Fruit fly (Drosophila melanogaster) whole organism, adult: ENCODE measurements around the gene CG4053.

Source experiments
- CG11617 ChIP-seq: fragments of 200-800 bp; sonication (Bioruptor generic); optimal IDR thresholded peaks from 2 replicates; lab custom pipeline; 2017; ENCODE audit warnings: mild to moderate bottlenecking, missing biosample characterization, missing genetic modification reagents, missing genetic modification characterization
- CG12768 ChIP-seq: fragments of 200-800 bp; sonication (Bioruptor generic); optimal IDR thresholded peaks from 2 replicates; lab custom pipeline; 2017; ENCODE audit warnings: missing biosample characterization, missing genetic modification characterization, mild to moderate bottlenecking, moderate library complexity, missing genetic modification reagents
- CG14711 ChIP-seq: fragments of 200-800 bp; sonication (Bioruptor generic); optimal IDR thresholded peaks from 2 replicates; lab custom pipeline; 2018; ENCODE audit warnings: missing biosample characterization, mild to moderate bottlenecking, missing genetic modification characterization, moderate library complexity
- CG1620 ChIP-seq: fragments of 200-800 bp; sonication (Bioruptor generic); optimal IDR thresholded peaks from 2 replicates; lab custom pipeline; 2016; ENCODE audit warnings: missing biosample characterization, missing genetic modification characterization
- CG33017 ChIP-seq: fragments of 200-800 bp; sonication (Bioruptor generic); optimal IDR thresholded peaks from 2 replicates; lab custom pipeline; 2018; ENCODE audit warnings: missing biosample characterization, mild to moderate bottlenecking, missing genetic modification characterization, moderate library complexity
- CG5204 ChIP-seq: fragments of 200-800 bp; sonication (Bioruptor generic); optimal IDR thresholded peaks from 2 replicates; lab custom pipeline; 2016; ENCODE audit warnings: missing biosample characterization, missing genetic modification characterization
- CG7045 ChIP-seq: fragments of 200-800 bp; sonication (Bioruptor generic); optimal IDR thresholded peaks from 2 replicates; lab custom pipeline; 2017; ENCODE audit warnings: missing biosample characterization, mild to moderate bottlenecking, missing genetic modification characterization
- CG7101 ChIP-seq: fragments of 200-800 bp; sonication (Bioruptor generic); optimal IDR thresholded peaks from 2 replicates; lab custom pipeline; 2018; ENCODE audit warnings: missing biosample characterization, mild to moderate bottlenecking, missing genetic modification characterization, moderate library complexity
- Clk ChIP-seq: fragments of 200-800 bp; sonication (Bioruptor generic); optimal IDR thresholded peaks from 2 replicates; lab custom pipeline; 2017; ENCODE audit warnings: missing biosample characterization, missing genetic modification characterization
- Crg-1 ChIP-seq: fragments of 200-800 bp; sonication (Bioruptor generic); optimal IDR thresholded peaks from 2 replicates; lab custom pipeline; 2016; ENCODE audit warnings: missing biosample characterization, missing genetic modification characterization
- Hr96 ChIP-seq: fragments of 200-800 bp; sonication (Bioruptor generic); optimal IDR thresholded peaks from 2 replicates; lab custom pipeline; 2016; ENCODE audit warnings: missing biosample characterization, missing genetic modification characterization
- Mnt ChIP-seq: fragments of 200-800 bp; sonication (Bioruptor generic); optimal IDR thresholded peaks from 2 replicates; lab custom pipeline; 2016; ENCODE audit warnings: missing biosample characterization, mild to moderate bottlenecking, missing genetic modification characterization
- bab1 ChIP-seq: fragments of 200-800 bp; sonication (Bioruptor generic); optimal IDR thresholded peaks from 3 replicates; lab custom pipeline; 2019; ENCODE audit warnings: missing biosample characterization, mild to moderate bottlenecking, missing genetic modification characterization, moderate library complexity
- cic ChIP-seq: fragments of 200-800 bp; sonication (Bioruptor generic); optimal IDR thresholded peaks from 2 replicates; lab custom pipeline; 2017; ENCODE audit warnings: missing biosample characterization, mild to moderate bottlenecking, missing genetic modification characterization, moderate library complexity
- cnc ChIP-seq, 2 experiments: fragments of >200 bp; optimal IDR thresholded peaks; 2 replicates each; lab custom pipeline; 2017
- kay ChIP-seq: fragments of 200-800 bp; sonication (Bioruptor generic); peaks from one replicate; lab custom pipeline; 2016; ENCODE audit warnings: missing biosample characterization, missing genetic modification characterization, borderline replicate concordance
- ovo ChIP-seq: fragments of 200-800 bp; sonication (Bioruptor generic); optimal IDR thresholded peaks from 2 replicates; lab custom pipeline; 2016; ENCODE audit warnings: missing biosample characterization, missing genetic modification characterization
- pad ChIP-seq: fragments of 200-800 bp; sonication (Bioruptor generic); optimal IDR thresholded peaks from 3 replicates; lab custom pipeline; 2017; ENCODE audit warnings: missing biosample characterization, missing genetic modification characterization, mild to moderate bottlenecking, moderate library complexity, missing genetic modification reagents
- tj ChIP-seq: fragments of 200-800 bp; sonication (Bioruptor generic); optimal IDR thresholded peaks from 3 replicates; lab custom pipeline; 2017; ENCODE audit warnings: missing biosample characterization, mild to moderate bottlenecking, missing genetic modification characterization, moderate library complexity
- toe ChIP-seq: fragments of 200-800 bp; sonication (Bioruptor generic); optimal IDR thresholded peaks from 2 replicates; lab custom pipeline; 2016; ENCODE audit warnings: missing biosample characterization, missing genetic modification characterization

The CG4053 gene

DNA sequence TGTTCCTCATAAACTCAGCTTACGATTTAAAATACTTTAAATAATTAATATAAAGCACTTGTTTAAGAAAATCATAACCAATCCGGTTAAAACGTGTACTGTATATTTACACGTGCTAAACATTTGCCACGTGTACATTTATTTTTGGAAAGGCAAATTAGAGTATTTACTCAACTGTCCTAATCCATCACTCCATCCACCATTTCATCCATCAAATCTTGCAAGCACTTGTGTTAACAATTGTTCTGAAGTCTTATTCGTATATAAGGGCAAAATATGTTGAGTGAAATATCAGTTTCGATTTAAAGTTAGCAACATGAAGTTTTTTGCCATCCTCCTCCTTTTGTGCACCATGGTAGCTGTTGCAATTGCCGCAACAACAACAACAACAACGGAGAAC lies 10.7 kb downstream of the CG4053 start, which contains the start of gene CG42779:
Gene CG42779, plus strand, starts transcription at position 301 of the 400 bp plus-strand sequence.
- TF ChIP-seq Crg-1 (GFP tag; lab: Kevin White, UChicago) (no peak), toe (GFP tag; lab: Kevin White, UChicago) (no peak), cic (GFP tag; lab: Kevin White, UChicago) (no peak), CG33017 (no peak)

DNA sequence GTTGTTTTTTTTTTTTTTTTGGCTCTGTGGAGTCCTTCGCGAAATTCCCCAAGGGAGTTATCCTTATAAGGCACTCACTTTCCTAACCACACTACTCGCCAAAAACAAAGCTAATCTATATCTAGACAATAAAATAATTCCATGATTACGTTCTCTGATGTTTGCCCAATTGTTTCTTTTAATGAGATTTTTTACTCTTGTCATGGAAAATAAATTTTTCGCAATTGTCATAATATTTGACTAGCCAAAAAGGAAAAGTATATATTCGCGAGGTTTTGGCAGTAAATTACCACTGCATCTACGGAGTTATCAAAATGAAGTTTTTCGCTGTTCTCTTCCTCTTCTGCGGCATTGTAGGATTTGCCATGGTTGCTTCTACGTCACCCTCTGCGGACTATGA lies 11.8 kb downstream of the CG4053 start, which contains the start of gene CG34278:
Gene CG34278, plus strand, starts transcription at position 301 of the 400 bp plus-strand sequence.
- no peak for TF ChIP-seq CG1620 (GFP tag; lab: Kevin White, UChicago)

dm6 chr3R:17118917-17119378 lies 13.1 kb downstream of the CG4053 start:
- no peak for TF ChIP-seq CG1620 (GFP tag; lab: Kevin White, UChicago)
- TF ChIP-seq bab1 (GFP tag; lab: Kevin White, UChicago) = peak; percentile 43
- TF ChIP-seq Mnt (GFP tag; lab: Kevin White, UChicago) = peak; percentile 7
- TF ChIP-seq cnc (optimal IDR thresholded peaks at IDR 0.05; lab: Kevin White, UChicago) = no peak
- no peak for TF ChIP-seq CG14711 (tag; lab: Kevin White, UChicago)
- no peak for TF ChIP-seq CG5204 (GFP tag; lab: Kevin White, UChicago)
- TF ChIP-seq Crg-1 (GFP tag; lab: Kevin White, UChicago) = no peak
- peak; percentile 6 for TF ChIP-seq CG12768 (GFP tag; lab: Kevin White, UChicago)
- peak; percentile 80 for TF ChIP-seq tj (GFP tag; lab: Kevin White, UChicago)
- peak; percentile 2 for TF ChIP-seq CG33017
- no peak for TF ChIP-seq CG11617 (GFP tag; lab: Kevin White, UChicago)
- TF ChIP-seq toe (GFP tag; lab: Kevin White, UChicago) = no peak
- TF ChIP-seq CG7101 (tag; lab: Kevin White, UChicago) = peak; percentile 3
- peak; percentile 11 for TF ChIP-seq cic (GFP tag; lab: Kevin White, UChicago)
- TF ChIP-seq ovo (GFP tag; lab: Kevin White, UChicago) = no peak

DNA sequence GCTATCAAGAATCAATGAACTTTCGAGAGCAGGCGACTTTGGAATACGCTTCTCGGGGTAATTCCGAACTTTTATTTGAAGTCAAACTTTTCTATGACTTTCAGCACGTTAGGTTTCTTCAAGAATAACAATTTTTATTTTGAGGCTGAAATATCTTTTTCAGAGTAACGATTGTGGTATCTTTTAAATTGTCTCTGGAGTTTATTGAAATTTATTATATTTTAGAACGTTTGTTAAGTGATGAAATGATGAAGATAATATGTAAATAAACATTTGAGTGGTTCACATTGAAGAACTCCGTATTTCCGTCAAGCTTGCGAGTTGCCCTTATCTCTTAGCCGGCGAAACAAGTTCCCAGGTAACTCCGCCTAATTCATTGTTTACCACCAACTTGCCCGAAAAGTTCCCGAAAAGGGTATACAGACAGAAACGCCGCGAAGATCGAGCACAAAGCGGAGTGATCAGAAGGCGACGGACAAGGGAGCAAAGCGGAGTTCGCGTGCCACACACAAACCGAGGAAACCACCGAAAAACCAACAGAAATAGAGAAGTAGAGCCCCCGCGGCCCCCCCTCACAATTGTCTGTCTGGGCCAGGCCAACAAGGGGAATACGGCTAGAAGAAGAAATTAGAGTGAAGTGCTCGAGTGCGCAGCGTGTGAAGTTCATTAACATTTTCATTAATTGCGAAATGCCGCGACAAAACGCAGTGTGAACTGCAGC lies 14.2 kb downstream of the CG4053 start:
- TF ChIP-seq ovo (GFP tag; lab: Kevin White, UChicago) (no peak), cic (GFP tag; lab: Kevin White, UChicago) (no peak), CG5204 (GFP tag; lab: Kevin White, UChicago) (no peak), CG1620 (GFP tag; lab: Kevin White, UChicago) (no peak), bab1 (GFP tag; lab: Kevin White, UChicago) (no peak), toe (GFP tag; lab: Kevin White, UChicago) (no peak), Mnt (GFP tag; lab: Kevin White, UChicago) (no peak), kay (GFP tag; lab: Kevin White, UChicago) (no peak), CG12768 (GFP tag; lab: Kevin White, UChicago) (no peak), CG7101 (tag; lab: Kevin White, UChicago) (no peak), CG11617 (GFP tag; lab: Kevin White, UChicago) (no peak), cnc (optimal IDR thresholded peaks at IDR 0.05; lab: Kevin White, UChicago) (no peak), pad (GFP tag; lab: Kevin White, UChicago) (no peak), Hr96 (no peak), tj (GFP tag; lab: Kevin White, UChicago) (no peak), CG33017 (no peak), CG7045 (GFP tag; lab: Kevin White, UChicago) (no peak)

dm6 chr3R:17116231-17116630 lies 15.8 kb downstream of the CG4053 start:
- peak; percentile 90 for TF ChIP-seq kay (GFP tag; lab: Kevin White, UChicago)
- TF ChIP-seq CG5204 (GFP tag; lab: Kevin White, UChicago) = no peak
- TF ChIP-seq CG14711 (tag; lab: Kevin White, UChicago) = peak; percentile 43
- peak; percentile 30 for TF ChIP-seq CG12768 (GFP tag; lab: Kevin White, UChicago)
- peak; percentile 19 for TF ChIP-seq CG7101 (tag; lab: Kevin White, UChicago)
- TF ChIP-seq ovo (GFP tag; lab: Kevin White, UChicago) = no peak

DNA sequence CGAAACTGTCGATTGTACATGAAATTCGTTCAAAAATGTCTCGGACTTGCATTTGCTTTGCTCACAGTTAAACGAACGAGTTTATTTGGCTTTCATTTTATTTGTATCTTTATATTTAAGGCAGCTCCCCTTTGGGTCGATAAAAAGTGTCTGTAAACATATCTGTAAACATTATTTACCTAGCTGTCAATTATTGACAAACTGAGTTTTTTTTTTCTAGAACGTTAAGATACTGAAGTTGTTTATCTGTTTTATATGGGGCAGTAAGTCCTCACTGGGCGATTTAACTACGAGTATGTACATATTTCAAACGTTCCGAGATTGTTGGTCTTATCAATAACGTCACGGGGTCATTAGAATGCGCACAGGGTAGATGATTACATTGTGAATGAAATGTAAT lies 16.3 kb downstream of the CG4053 start:
- TF ChIP-seq CG12768 (GFP tag; lab: Kevin White, UChicago) = no peak
- peak; percentile 17 for TF ChIP-seq CG11617 (GFP tag; lab: Kevin White, UChicago)
- no peak for TF ChIP-seq CG1620 (GFP tag; lab: Kevin White, UChicago)
- TF ChIP-seq cnc (optimal IDR thresholded peaks at IDR 0.05; lab: Kevin White, UChicago) = no peak
- TF ChIP-seq bab1 (GFP tag; lab: Kevin White, UChicago) = no peak
- TF ChIP-seq CG14711 (tag; lab: Kevin White, UChicago) = no peak
- no peak for TF ChIP-seq Hr96
- TF ChIP-seq CG5204 (GFP tag; lab: Kevin White, UChicago) = no peak
- TF ChIP-seq toe (GFP tag; lab: Kevin White, UChicago) = no peak
- TF ChIP-seq kay (GFP tag; lab: Kevin White, UChicago) = no peak
- peak; percentile 68 for TF ChIP-seq Crg-1 (GFP tag; lab: Kevin White, UChicago)
- peak; percentile 53 for TF ChIP-seq cic (GFP tag; lab: Kevin White, UChicago)
- no peak for TF ChIP-seq Clk (GFP tag; lab: Kevin White, UChicago)
- peak; percentile 47 for TF ChIP-seq CG33017
- TF ChIP-seq tj (GFP tag; lab: Kevin White, UChicago) = peak; percentile 88
- TF ChIP-seq ovo (GFP tag; lab: Kevin White, UChicago) = peak; percentile 58
- TF ChIP-seq CG7045 (GFP tag; lab: Kevin White, UChicago) = peak; percentile 8
- TF ChIP-seq CG7101 (tag; lab: Kevin White, UChicago) = peak; percentile 38
- TF ChIP-seq Mnt (GFP tag; lab: Kevin White, UChicago) = no peak
- no peak for TF ChIP-seq pad (GFP tag; lab: Kevin White, UChicago)
